Worm (Caenorhabditis elegans) whole organism, mixed stage, embryonic: ENCODE measurements around the gene fbxa-166.

Experiments used
- M03D4.4 ChIP-seq: sonication (generic microtip); optimal IDR thresholded peaks from 2 replicates; lab custom pipeline; 2017; ENCODE audit warnings: mild to moderate bottlenecking, missing genetic modification characterization, missing compliant biosample characterization
- bed-3 ChIP-seq: fragments of 200-800 bp; sonication (Bioruptor generic); optimal IDR thresholded peaks from 3 replicates; lab custom pipeline; 2018; ENCODE audit warnings: mild to moderate bottlenecking, missing genetic modification characterization, moderate library complexity, missing compliant biosample characterization
- blmp-1 ChIP-seq: fragments of 150-350 bp; optimal IDR thresholded peaks from 2 replicates; lab custom pipeline; 2014; ENCODE audit warnings: missing biosample characterization, missing genetic modification characterization
- ceh-39 ChIP-seq: fragments of 150-350 bp; optimal IDR thresholded peaks from 2 replicates; lab custom pipeline; 2014; ENCODE audit warnings: missing biosample characterization, missing genetic modification characterization
- ceh-43 ChIP-seq: fragments of 200-800 bp; sonication (Bioruptor generic); optimal IDR thresholded peaks from 2 replicates; lab custom pipeline; 2018; ENCODE audit warnings: mild to moderate bottlenecking, missing genetic modification characterization, moderate library complexity, missing compliant biosample characterization
- ceh-83 ChIP-seq: fragments of 200-800 bp; sonication (Bioruptor generic); optimal IDR thresholded peaks from 2 replicates; lab custom pipeline; 2018; ENCODE audit warnings: mild to moderate bottlenecking, missing genetic modification characterization, missing compliant biosample characterization
- cnd-1 ChIP-seq: fragments of 200-800 bp; sonication (Bioruptor generic); optimal IDR thresholded peaks from 2 replicates; lab custom pipeline; 2018; ENCODE audit warnings: mild to moderate bottlenecking, missing genetic modification characterization, missing compliant biosample characterization
- drap-1 ChIP-seq: fragments of 200-800 bp; sonication (Bioruptor generic); optimal IDR thresholded peaks from 3 replicates; lab custom pipeline; 2018; ENCODE audit warnings: mild to moderate bottlenecking, missing genetic modification characterization, missing compliant biosample characterization
- elt-1 ChIP-seq: sonication (generic microtip); optimal IDR thresholded peaks from 2 replicates; lab custom pipeline; 2017; ENCODE audit warnings: missing genetic modification characterization, mild to moderate bottlenecking, missing compliant biosample characterization, antibody characterized with exemption, moderate library complexity, borderline replicate concordance; ENCODE audit not compliant: insufficient read depth
- elt-3 ChIP-seq: fragments of 150-350 bp; optimal IDR thresholded peaks from 2 replicates; lab custom pipeline; 2014; ENCODE audit warnings: missing biosample characterization, missing genetic modification characterization
- flh-1 ChIP-seq: fragments of 200-800 bp; sonication (Bioruptor generic); optimal IDR thresholded peaks from 2 replicates; lab custom pipeline; 2018; ENCODE audit warnings: mild to moderate bottlenecking, missing genetic modification characterization, moderate library complexity, missing compliant biosample characterization
- ham-2 ChIP-seq: fragments of 200-800 bp; sonication (Bioruptor generic); optimal IDR thresholded peaks from 2 replicates; lab custom pipeline; 2018; ENCODE audit warnings: mild to moderate bottlenecking, missing genetic modification characterization, missing compliant biosample characterization
- hlh-1 ChIP-seq: fragments of 150-350 bp; optimal IDR thresholded peaks from 2 replicates; lab custom pipeline; 2014; ENCODE audit warnings: missing biosample characterization, missing genetic modification reagents, missing genetic modification characterization
- lin-32 ChIP-seq: fragments of 200-800 bp; sonication (Bioruptor generic); optimal IDR thresholded peaks from 2 replicates; lab custom pipeline; 2018; ENCODE audit warnings: mild to moderate bottlenecking, missing genetic modification characterization, missing compliant biosample characterization
- mab-5 ChIP-seq: fragments of 150-350 bp; optimal IDR thresholded peaks from 2 replicates; lab custom pipeline; 2014; ENCODE audit warnings: missing biosample characterization, missing genetic modification characterization
- mep-1 ChIP-seq: fragments of 150-350 bp; optimal IDR thresholded peaks from 2 replicates; lab custom pipeline; 2017; ENCODE audit warnings: missing biosample characterization, missing genetic modification reagents, missing genetic modification characterization, inconsistent platforms
- nhr-12 ChIP-seq: fragments of 150-350 bp; optimal IDR thresholded peaks from 2 replicates; lab custom pipeline; 2014; ENCODE audit warnings: missing biosample characterization, missing genetic modification characterization
- nhr-2 ChIP-seq: fragments of 150-350 bp; optimal IDR thresholded peaks from 2 replicates; lab custom pipeline; 2014; ENCODE audit warnings: missing biosample characterization, missing genetic modification characterization
- nhr-237 ChIP-seq: fragments of 150-350 bp; optimal IDR thresholded peaks from 2 replicates; lab custom pipeline; 2014; ENCODE audit warnings: missing biosample characterization, missing genetic modification characterization
- nhr-28 ChIP-seq: fragments of 150-350 bp; optimal IDR thresholded peaks from 2 replicates; lab custom pipeline; 2014; ENCODE audit warnings: missing biosample characterization, missing genetic modification characterization
- nhr-76 ChIP-seq: sonication (generic microtip); optimal IDR thresholded peaks from 2 replicates; lab custom pipeline; 2017; ENCODE audit warnings: missing biosample characterization, missing genetic modification characterization
- sem-2 ChIP-seq: fragments of 200-800 bp; sonication (Bioruptor generic); optimal IDR thresholded peaks from 2 replicates; lab custom pipeline; 2018; ENCODE audit warnings: mild to moderate bottlenecking, missing genetic modification characterization, missing compliant biosample characterization
- sptf-1 ChIP-seq: sonication (generic microtip); optimal IDR thresholded peaks from 2 replicates; lab custom pipeline; 2017; ENCODE audit warnings: mild to moderate bottlenecking, missing genetic modification characterization, moderate library complexity, missing compliant biosample characterization
- tbx-8 ChIP-seq: fragments of 200-800 bp; sonication (Bioruptor generic); optimal IDR thresholded peaks from 2 replicates; lab custom pipeline; 2018; ENCODE audit warnings: mild to moderate bottlenecking, missing genetic modification characterization, moderate library complexity, missing compliant biosample characterization
- unc-120 ChIP-seq: sonication (generic microtip); optimal IDR thresholded peaks from 2 replicates; lab custom pipeline; 2017; ENCODE audit warnings: missing genetic modification characterization, missing compliant biosample characterization; ENCODE audit not compliant: poor library complexity, severe bottlenecking
- unc-39 ChIP-seq: fragments of 150-350 bp; optimal IDR thresholded peaks from 2 replicates; lab custom pipeline; 2014; ENCODE audit warnings: missing biosample characterization, missing genetic modification characterization
- unc-62 ChIP-seq: fragments of 150-350 bp; optimal IDR thresholded peaks from 2 replicates; lab custom pipeline; 2014; ENCODE audit warnings: missing biosample characterization, missing genetic modification reagents, missing genetic modification characterization
- zip-8 ChIP-seq: fragments of 150-350 bp; optimal IDR thresholded peaks from 2 replicates; lab custom pipeline; 2014; ENCODE audit warnings: missing biosample characterization, missing genetic modification characterization
- ztf-11 ChIP-seq: fragments of 150-350 bp; optimal IDR thresholded peaks from 2 replicates; lab custom pipeline; 2014; ENCODE audit warnings: missing biosample characterization, missing genetic modification characterization

Gene fbxa-166

ce11 chrII:1657202-1657601, 38.4 kb upstream of the fbxa-166 start, which contains the start of gene ZC204.12:
Gene ZC204.12, minus strand, starts transcription at chrII:1657302.
- TF ChIP-seq nhr-2 (tag; lab: Kevin White, UChicago), result no peak
- no peak for TF ChIP-seq flh-1
- TF ChIP-seq elt-1, result no peak
- TF ChIP-seq mab-5, result no peak
- TF ChIP-seq M03D4.4, result no peak
- TF ChIP-seq unc-120, result no peak

ce11 chrII:1654917-1655316, 36.1 kb upstream of the fbxa-166 start, which contains the start of gene btb-12:
Gene btb-12, plus strand, starts transcription at chrII:1655217.
- TF ChIP-seq elt-3 (tag; lab: Kevin White, UChicago), result no peak
- no peak for TF ChIP-seq hlh-1 (tag; lab: Kevin White, UChicago)
- TF ChIP-seq nhr-76 (tag; lab: Kevin White, UChicago), result no peak
- peak; percentile 6 for TF ChIP-seq ceh-39 (tag; lab: Kevin White, UChicago)

- TF ChIP-seq sptf-1 (tag; lab: Kevin White, UChicago), result no peak
- no peak for TF ChIP-seq nhr-76 (tag; lab: Kevin White, UChicago)
- no peak for TF ChIP-seq unc-120
- TF ChIP-seq elt-1, result no peak
- TF ChIP-seq ztf-11 (tag; lab: Kevin White, UChicago), result no peak
- TF ChIP-seq, all 35 proteins: peak for 0
Measured at ce11 chrII:1653397-1653796, 34.5 kb upstream of the fbxa-166 start, which contains the start of gene fbxb-15. Gene fbxb-15, minus strand, starts transcription at chrII:1653497.

- TF ChIP-seq ztf-11 (tag; lab: Kevin White, UChicago) (no peak), ceh-43 (GFP tag; lab: Kevin White, UChicago) (no peak), cnd-1 (tag; lab: Kevin White, UChicago) (no peak), ceh-39 (tag; lab: Kevin White, UChicago) (no peak), drap-1 (GFP tag; lab: Kevin White, UChicago) (no peak), nhr-28 (tag; lab: Kevin White, UChicago) (no peak), M03D4.4 (no peak), bed-3 (GFP tag; lab: Kevin White, UChicago) (no peak), tbx-8 (GFP tag; lab: Kevin White, UChicago) (no peak), mep-1 (tag; lab: Kevin White, UChicago) (no peak), zip-8 (tag; lab: Kevin White, UChicago) (no peak), nhr-237 (tag; lab: Kevin White, UChicago) (no peak), unc-120 (no peak), sptf-1 (tag; lab: Kevin White, UChicago) (no peak), blmp-1 (tag; lab: Kevin White, UChicago) (no peak)
Measured at ce11 chrII:1651804-1652203, 33.0 kb upstream of the fbxa-166 start, which contains the start of gene fbxb-16. Gene fbxb-16, minus strand, starts transcription at chrII:1651904.

- no peak for TF ChIP-seq unc-39
- TF ChIP-seq unc-120, result no peak
- TF ChIP-seq ham-2 (GFP tag; lab: Kevin White, UChicago), result no peak
- no peak for TF ChIP-seq ceh-83 (GFP tag; lab: Kevin White, UChicago)
- no peak for TF ChIP-seq nhr-12 (tag; lab: Kevin White, UChicago)
Measured at ce11 chrII:1650502-1650901, 31.7 kb upstream of the fbxa-166 start, which contains the start of gene fbxb-20. Gene fbxb-20, minus strand, starts transcription at chrII:1650602.

ce11 chrII:1648768-1649167, 29.9 kb upstream of the fbxa-166 start, which contains the start of gene fbxb-21:
Gene fbxb-21, minus strand, starts transcription at chrII:1648868.
- no peak for TF ChIP-seq nhr-237 (tag; lab: Kevin White, UChicago)
- no peak for TF ChIP-seq unc-62
- no peak for TF ChIP-seq drap-1 (GFP tag; lab: Kevin White, UChicago)
- TF ChIP-seq sptf-1 (tag; lab: Kevin White, UChicago), result no peak
- no peak for TF ChIP-seq mab-5
- no peak for TF ChIP-seq elt-3 (tag; lab: Kevin White, UChicago)
- no peak for TF ChIP-seq lin-32 (GFP tag; lab: Kevin White, UChicago)
- no peak for TF ChIP-seq nhr-76 (tag; lab: Kevin White, UChicago)
- no peak for TF ChIP-seq nhr-12 (tag; lab: Kevin White, UChicago)
- no peak for TF ChIP-seq unc-39
- no peak for TF ChIP-seq tbx-8 (GFP tag; lab: Kevin White, UChicago)
- TF ChIP-seq sem-2, result no peak
- no peak for TF ChIP-seq nhr-28 (tag; lab: Kevin White, UChicago)
- TF ChIP-seq nhr-2 (tag; lab: Kevin White, UChicago), result no peak
- TF ChIP-seq, all 35 proteins: peak for 0
